Worm (Caenorhabditis elegans) whole organism, young adult: Measurements from ENCODE around the gene glb-31.

ENCODE experiments used
- B0019.2 ChIP-seq: fragments of 200-800 bp; sonication (Bioruptor generic); conservative IDR thresholded peaks from 2 replicates; pipeline ENCODE4 v1.3.6; 2022; ENCODE audit warnings: missing genetic modification reagents, missing genetic modification characterization, missing compliant biosample characterization
- D2030.7 ChIP-seq: fragments of 200-800 bp; sonication (Bioruptor generic); IDR thresholded peaks from 2 replicates; pipeline ENCODE4 v1.3.6; 2022; ENCODE audit warnings: missing genetic modification reagents, missing genetic modification characterization, missing compliant biosample characterization
- F10E7.11 ChIP-seq: sonication (generic microtip); optimal IDR thresholded peaks from 2 replicates; lab custom pipeline; 2017; ENCODE audit warnings: mild to moderate bottlenecking, missing genetic modification characterization, moderate library complexity, missing compliant biosample characterization
- F23B12.7 ChIP-seq: sonication (generic microtip); optimal IDR thresholded peaks from 2 replicates; lab custom pipeline; 2017; ENCODE audit warnings: missing genetic modification characterization, mild to moderate bottlenecking, missing compliant biosample characterization, antibody characterized with exemption, moderate library complexity; ENCODE audit not compliant: insufficient read depth
- F39B2.1 ChIP-seq: fragments of 200-800 bp; sonication (Bioruptor generic); IDR thresholded peaks from 2 replicates; pipeline ENCODE4 v1.3.6; 2022; ENCODE audit warnings: missing genetic modification reagents, missing genetic modification characterization, missing compliant biosample characterization
- F49E8.2 ChIP-seq: sonication (generic microtip); optimal IDR thresholded peaks from 3 replicates; lab custom pipeline; 2017; ENCODE audit warnings: missing genetic modification characterization, mild to moderate bottlenecking, missing compliant biosample characterization, antibody characterized with exemption, moderate library complexity; ENCODE audit not compliant: insufficient read depth
- F57A8.1 ChIP-seq: fragments of 200-800 bp; sonication (Bioruptor generic); optimal IDR thresholded peaks from 2 replicates; lab custom pipeline; 2018; ENCODE audit warnings: mild to moderate bottlenecking, missing genetic modification characterization, moderate library complexity, missing compliant biosample characterization
- F57C9.4 ChIP-seq: sonication (generic microtip); optimal IDR thresholded peaks from 2 replicates; lab custom pipeline; 2017; ENCODE audit warnings: mild to moderate bottlenecking, missing genetic modification characterization, missing compliant biosample characterization
- Y53G8AR.9 ChIP-seq: fragments of 200-800 bp; sonication (Bioruptor generic); conservative IDR thresholded peaks from 2 replicates; pipeline ENCODE4 v1.3.6; 2022; ENCODE audit warnings: missing genetic modification reagents, missing genetic modification characterization, missing compliant biosample characterization
- ama-1 ChIP-seq, 3 experiments: fragments of 150-350 bp in 1 of 3; sonication (generic microtip) in 2 of 3; optimal IDR thresholded peaks; 2 replicates each; lab custom pipeline; 2014 to 2018; ENCODE audit warnings: missing biosample characterization in 2 of 3, missing genetic modification characterization in 2 of 3, missing genetic modification reagents in 2 of 3
- attf-3 ChIP-seq: fragments of 200-800 bp; sonication (Bioruptor generic); conservative IDR thresholded peaks from 2 replicates; pipeline ENCODE4 v1.3.6; 2022; ENCODE audit warnings: missing genetic modification reagents, missing genetic modification characterization, missing compliant biosample characterization
- attf-6 ChIP-seq: fragments of 200-800 bp; sonication (Bioruptor generic); IDR thresholded peaks from 2 replicates; pipeline ENCODE4 v1.3.6; 2022; ENCODE audit warnings: missing genetic modification reagents, missing genetic modification characterization, missing compliant biosample characterization
- bed-2 ChIP-seq: fragments of 200-800 bp; sonication (Bioruptor generic); IDR thresholded peaks from 2 replicates; pipeline ENCODE4 v1.3.6; 2022; ENCODE audit warnings: missing genetic modification reagents, missing genetic modification characterization, missing compliant biosample characterization
- ceh-40 ChIP-seq: fragments of 200-800 bp; sonication (Bioruptor generic); IDR thresholded peaks from 2 replicates; pipeline ENCODE4 v1.3.6; 2022; ENCODE audit warnings: missing genetic modification characterization, missing compliant biosample characterization
- ceh-58 ChIP-seq: fragments of 200-800 bp; sonication (Bioruptor generic); IDR thresholded peaks from 2 replicates; pipeline ENCODE4 v1.3.6; 2022; ENCODE audit warnings: missing genetic modification characterization, missing compliant biosample characterization
- egrh-3 ChIP-seq: fragments of 200-800 bp; sonication (Bioruptor generic); IDR thresholded peaks from 2 replicates; pipeline ENCODE4 v1.3.6; 2022; ENCODE audit warnings: missing genetic modification reagents, missing genetic modification characterization, missing compliant biosample characterization
- ekl-4 ChIP-seq: fragments of 200-800 bp; sonication (Bioruptor generic); IDR thresholded peaks from 2 replicates; pipeline ENCODE4 v1.3.6; 2022; ENCODE audit warnings: missing genetic modification reagents, missing genetic modification characterization, missing compliant biosample characterization
- fkh-3 ChIP-seq: sonication (generic microtip); optimal IDR thresholded peaks from 2 replicates; lab custom pipeline; 2016; ENCODE audit warnings: mild to moderate bottlenecking, missing genetic modification characterization, missing compliant biosample characterization
- hlh-12 ChIP-seq: sonication (generic microtip); optimal IDR thresholded peaks from 2 replicates; lab custom pipeline; 2016; ENCODE audit warnings: missing genetic modification characterization, missing compliant biosample characterization
- hlh-26 ChIP-seq: fragments of 200-800 bp; sonication (Bioruptor generic); conservative IDR thresholded peaks from 2 replicates; pipeline ENCODE4 v1.3.6; 2022; ENCODE audit warnings: missing genetic modification reagents, missing genetic modification characterization, missing compliant biosample characterization
- hrde-1 ChIP-seq: sonication (generic microtip); optimal IDR thresholded peaks from 2 replicates; lab custom pipeline; 2016; ENCODE audit warnings: missing genetic modification characterization, mild to moderate bottlenecking, missing compliant biosample characterization, moderate library complexity, missing genotype, missing genetic modification reagents, borderline replicate concordance
- hsf-1 ChIP-seq: fragments of 200-800 bp; sonication (Bioruptor generic); IDR thresholded peaks from 2 replicates; pipeline ENCODE4 v1.3.6; 2022; ENCODE audit warnings: missing genetic modification reagents, missing genetic modification characterization, missing compliant biosample characterization
- lin-26 ChIP-seq: fragments of 200-800 bp; sonication (Bioruptor generic); IDR thresholded peaks from 2 replicates; pipeline ENCODE4 v1.3.6; 2022; ENCODE audit warnings: missing genetic modification reagents, missing genetic modification characterization, missing compliant biosample characterization
- lin-35 ChIP-seq, 3 experiments: fragments of 150-350 bp in 2 of 3; sonication (generic microtip) in 1 of 3; optimal IDR thresholded peaks; 2 replicates each; lab custom pipeline; 2014 to 2018; ENCODE audit warnings: missing biosample characterization in 3 of 3, missing genetic modification characterization in 3 of 3, missing genetic modification reagents in 3 of 3
- lin-40 ChIP-seq: sonication (generic microtip); optimal IDR thresholded peaks from 2 replicates; lab custom pipeline; 2016; ENCODE audit warnings: missing genetic modification characterization, mild to moderate bottlenecking, missing compliant biosample characterization, missing genotype, missing genetic modification reagents
- lsl-1 ChIP-seq: fragments of 200-800 bp; sonication (Bioruptor generic); optimal IDR thresholded peaks from 2 replicates; lab custom pipeline; 2018; ENCODE audit warnings: mild to moderate bottlenecking, missing genetic modification characterization, moderate library complexity, missing compliant biosample characterization
- madf-3 ChIP-seq: fragments of 200-800 bp; sonication (Bioruptor generic); IDR thresholded peaks from 2 replicates; pipeline ENCODE4 v1.3.6; 2022; ENCODE audit warnings: missing genetic modification reagents, missing genetic modification characterization, missing compliant biosample characterization
- madf-6 ChIP-seq: fragments of 200-800 bp; sonication (Bioruptor generic); IDR thresholded peaks from 2 replicates; pipeline ENCODE4 v1.3.6; 2022; ENCODE audit warnings: missing genetic modification reagents, missing genetic modification characterization, missing compliant biosample characterization
- madf-8 ChIP-seq: fragments of 200-800 bp; sonication (Bioruptor generic); conservative IDR thresholded peaks from 2 replicates; pipeline ENCODE4 v1.3.6; 2022; ENCODE audit warnings: missing genetic modification reagents, missing genetic modification characterization, missing compliant biosample characterization
- mel-28 ChIP-seq: sonication (generic microtip); optimal IDR thresholded peaks from 2 replicates; lab custom pipeline; 2016; ENCODE audit warnings: borderline replicate concordance, mild to moderate bottlenecking, missing genetic modification characterization, missing compliant biosample characterization
- mxl-1 ChIP-seq: sonication (generic microtip); optimal IDR thresholded peaks from 2 replicates; lab custom pipeline; 2016; ENCODE audit warnings: missing genetic modification characterization, missing compliant biosample characterization
- pbrm-1 ChIP-seq: fragments of 200-800 bp; sonication (Bioruptor generic); IDR thresholded peaks from 2 replicates; pipeline ENCODE4 v1.3.6; 2022; ENCODE audit warnings: missing genetic modification reagents, missing genetic modification characterization, missing compliant biosample characterization
- snpc-1.3 ChIP-seq: sonication (generic microtip); optimal IDR thresholded peaks from 2 replicates; lab custom pipeline; 2017; ENCODE audit warnings: missing genetic modification characterization, mild to moderate bottlenecking, missing compliant biosample characterization, antibody characterized with exemption, moderate library complexity, missing genotype, missing genetic modification reagents; ENCODE audit not compliant: insufficient read depth
- snpc-3.4 ChIP-seq: sonication (generic microtip); optimal IDR thresholded peaks from 2 replicates; lab custom pipeline; 2017; ENCODE audit warnings: missing genetic modification characterization, mild to moderate bottlenecking, missing compliant biosample characterization, antibody characterized with exemption, moderate library complexity, missing genotype, missing genetic modification reagents
- unc-130 ChIP-seq: sonication (generic microtip); optimal IDR thresholded peaks from 2 replicates; lab custom pipeline; 2016; ENCODE audit warnings: missing genetic modification reagents, missing genetic modification characterization, missing compliant biosample characterization
- zfh-2 ChIP-seq: fragments of 200-800 bp; sonication (Bioruptor generic); conservative IDR thresholded peaks from 2 replicates; pipeline ENCODE4 v1.3.6; 2022; ENCODE audit warnings: missing genetic modification reagents, missing genetic modification characterization, missing compliant biosample characterization
- zim-3 ChIP-seq: sonication (generic microtip); optimal IDR thresholded peaks from 2 replicates; lab custom pipeline; 2017; ENCODE audit warnings: mild to moderate bottlenecking, missing genetic modification characterization, moderate library complexity, missing compliant biosample characterization
- ztf-18 ChIP-seq: sonication (generic microtip); optimal IDR thresholded peaks from 2 replicates; lab custom pipeline; 2016; ENCODE audit warnings: missing genotype, mild to moderate bottlenecking, missing genetic modification characterization, missing compliant biosample characterization
- ztf-28 ChIP-seq: fragments of 200-800 bp; sonication (Bioruptor generic); IDR thresholded peaks from 2 replicates; pipeline ENCODE4 v1.3.6; 2022; ENCODE audit warnings: missing genetic modification reagents, missing genetic modification characterization, missing compliant biosample characterization

Gene glb-31

DNA sequence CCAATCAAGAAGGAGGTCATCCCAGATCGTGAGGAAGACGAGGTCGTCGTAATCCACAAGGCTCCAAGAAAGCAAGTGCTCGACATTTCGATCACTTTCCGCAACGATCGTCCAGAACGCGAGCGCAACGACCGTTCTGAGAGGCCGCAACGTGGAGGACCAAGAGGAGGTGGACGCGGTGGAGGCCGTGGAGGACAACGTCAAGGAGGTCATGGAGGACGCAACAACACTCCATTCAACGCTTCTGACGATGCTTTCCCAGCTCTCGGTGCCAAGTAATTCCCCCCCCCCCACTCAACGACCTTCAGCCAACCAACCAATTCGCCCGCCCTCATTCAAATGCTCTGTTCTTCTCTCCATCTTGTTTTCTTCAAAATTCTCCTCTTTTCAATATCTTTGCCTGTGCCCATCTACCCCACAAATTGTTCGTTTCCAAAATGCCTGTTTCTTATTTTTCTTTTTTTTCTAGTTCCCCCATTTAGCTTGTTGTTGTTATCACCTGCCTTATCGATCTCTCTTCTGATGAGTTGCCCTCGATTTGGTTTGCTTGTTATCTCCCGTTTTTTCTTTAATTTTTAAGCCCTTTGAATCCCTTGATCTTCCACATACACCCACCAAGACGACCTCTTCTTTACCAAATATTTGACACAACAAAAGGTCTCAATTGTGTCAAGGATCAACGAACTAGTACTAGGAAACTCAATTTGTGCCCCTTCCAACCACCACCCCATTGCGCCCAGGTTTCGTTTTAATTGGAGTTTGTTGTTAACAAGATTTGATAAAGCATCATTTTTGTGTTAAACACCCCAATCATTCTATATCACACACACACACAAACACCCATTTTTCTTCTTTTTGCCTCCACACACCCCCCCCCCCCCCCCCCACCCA, 21.1 kb upstream of the glb-31 start (continued):
- TF ChIP-seq hlh-26 = no peak
- no peak for TF ChIP-seq ztf-28 (GFP tag; lab: Robert Waterston, UW)
- TF ChIP-seq ekl-4 (GFP tag; lab: Robert Waterston, UW) = peak; percentile 10; the same call in 1 of the 2 replicates
- TF ChIP-seq ama-1 (optimal IDR thresholded peaks at IDR 0.05; lab: Kevin White, UChicago) = no peak
- TF ChIP-seq ama-1 (GFP tag; optimal IDR thresholded peaks at IDR 0.05; lab: Kevin White, UChicago) = peak; percentile 29 to 66
- TF ChIP-seq ztf-18 (tag; lab: Kevin White, UChicago) = no peak
- TF ChIP-seq madf-6 (GFP tag; lab: Robert Waterston, UW) = no peak; the same call in 1 of the 2 replicates
- TF ChIP-seq egrh-3 (GFP tag; lab: Robert Waterston, UW) = no peak
- peak; percentile 41; the same call in 1 of the 2 replicates for TF ChIP-seq madf-3 (GFP tag; lab: Robert Waterston, UW)
- no peak for TF ChIP-seq lin-40 (tag; lab: Kevin White, UChicago)
- TF ChIP-seq F49E8.2 (tag; lab: Kevin White, UChicago) = peak; percentile 86
- no peak for TF ChIP-seq F57A8.1
- TF ChIP-seq ceh-40 (GFP tag; lab: Robert Waterston, UW) = no peak
- no peak for TF ChIP-seq hrde-1 (tag; lab: Kevin White, UChicago)
- no peak for TF ChIP-seq B0019.2 (GFP tag; lab: Robert Waterston, UW)
- no peak for TF ChIP-seq unc-130 (GFP tag; lab: Kevin White, UChicago)
- TF ChIP-seq fkh-3 = no peak
- peak; percentile 7; the same call in 1 of the 2 replicates for TF ChIP-seq F39B2.1
- peak; percentile 28; the same call in 1 of the 2 replicates for TF ChIP-seq hsf-1 (GFP tag; lab: Robert Waterston, UW)
- TF ChIP-seq attf-6 = peak; percentile 29; the same call in 1 of the 2 replicates
- TF ChIP-seq F57C9.4 (tag; lab: Kevin White, UChicago) = no peak
- peak; percentile 52 for TF ChIP-seq snpc-3.4 (tag; lab: Kevin White, UChicago)
- TF ChIP-seq zfh-2 (GFP tag; lab: Robert Waterston, UW) = peak; percentile 66
- TF ChIP-seq D2030.7 (GFP tag; lab: Robert Waterston, UW) = no peak
- no peak for TF ChIP-seq bed-2 (GFP tag; lab: Robert Waterston, UW)
- TF ChIP-seq lin-26 = peak; percentile 59; the same call in 1 of the 2 replicates
- no peak for TF ChIP-seq hlh-12 (tag; lab: Kevin White, UChicago)
- 0 out of 2 replicates have a peak, but pooled peaks have one; percentile 38 for TF ChIP-seq ceh-58 (GFP tag; lab: Robert Waterston, UW)
- peak; percentile 24 for TF ChIP-seq lsl-1
- TF ChIP-seq attf-3 = no peak
- no peak for TF ChIP-seq F10E7.11 (tag; lab: Kevin White, UChicago)
- TF ChIP-seq F23B12.7 = no peak
- no peak for TF ChIP-seq lin-35 (GFP tag; optimal IDR thresholded peaks at IDR 0.05; lab: Kevin White, UChicago)
- TF ChIP-seq snpc-1.3 (tag; lab: Kevin White, UChicago) = peak; percentile 7
- peak; percentile 37 for TF ChIP-seq zim-3
- no peak for TF ChIP-seq mel-28 (tag; lab: Kevin White, UChicago)
- no peak for TF ChIP-seq mxl-1 (tag; lab: Kevin White, UChicago)
- TF ChIP-seq Y53G8AR.9 = 0 out of 2 replicates have a peak, but pooled peaks have one; percentile 4
- TF ChIP-seq pbrm-1 (GFP tag; lab: Robert Waterston, UW) = peak; percentile 16; the same call in 1 of the 2 replicates
- TF ChIP-seq madf-8 = no peak
